Worm (Caenorhabditis elegans) whole organism, young adult: ENCODE data around the gene nhr-133.

ENCODE experiments used
- F22D6.2 ChIP-seq: sonication (generic microtip); optimal IDR thresholded peaks from 2 replicates; lab custom pipeline; 2016; ENCODE audit warnings: mild to moderate bottlenecking, missing genetic modification characterization, missing compliant biosample characterization
- F37B4.10 ChIP-seq: fragments of 200-800 bp; sonication (Bioruptor generic); IDR thresholded peaks from 2 replicates; pipeline ENCODE4 v1.3.6; 2022; ENCODE audit warnings: missing genetic modification characterization, missing compliant biosample characterization
- Y53G8AR.9 ChIP-seq: fragments of 200-800 bp; sonication (Bioruptor generic); conservative IDR thresholded peaks from 2 replicates; pipeline ENCODE4 v1.3.6; 2022; ENCODE audit warnings: missing genetic modification reagents, missing genetic modification characterization, missing compliant biosample characterization
- akir-1 ChIP-seq: fragments of 200-800 bp; sonication (Bioruptor generic); optimal IDR thresholded peaks from 2 replicates; lab custom pipeline; 2018; ENCODE audit warnings: mild to moderate bottlenecking, missing genetic modification characterization, moderate library complexity, missing compliant biosample characterization
- ama-1 ChIP-seq, 3 experiments: fragments of 150-350 bp in 1 of 3; sonication (generic microtip) in 2 of 3; optimal IDR thresholded peaks; 2 replicates each; lab custom pipeline; 2014 to 2018; ENCODE audit warnings: missing biosample characterization in 2 of 3, missing genetic modification characterization in 2 of 3, missing genetic modification reagents in 2 of 3
- cebp-1 ChIP-seq, 2 experiments: fragments of 200-800 bp in 1 of 2; sonication (Bioruptor generic) in 1 of 2; sonication (generic microtip) in 1 of 2; IDR thresholded peaks in 1 of 2; optimal IDR thresholded peaks in 1 of 2; 2 replicates each; pipeline versions ENCODE4 v1.3.6 to Lab custom; 2017 to 2022; ENCODE audit warnings: missing compliant biosample characterization in 2 of 2, missing genetic modification characterization in 2 of 2, mild to moderate bottlenecking in 1 of 2, missing genetic modification reagents in 1 of 2, moderate library complexity in 1 of 2
- ceh-27 ChIP-seq: fragments of 200-800 bp; sonication (Bioruptor generic); optimal IDR thresholded peaks from 2 replicates; lab custom pipeline; 2018; ENCODE audit warnings: mild to moderate bottlenecking, missing genetic modification characterization, moderate library complexity, missing compliant biosample characterization
- ceh-40 ChIP-seq: fragments of 200-800 bp; sonication (Bioruptor generic); IDR thresholded peaks from 2 replicates; pipeline ENCODE4 v1.3.6; 2022; ENCODE audit warnings: missing genetic modification characterization, missing compliant biosample characterization
- dox-1 ChIP-seq: fragments of 200-800 bp; sonication (Bioruptor generic); IDR thresholded peaks from 2 replicates; pipeline ENCODE4 v1.3.6; 2022; ENCODE audit warnings: missing genetic modification reagents, missing genetic modification characterization, missing compliant biosample characterization
- dpl-1 ChIP-seq: fragments of 150-350 bp; optimal IDR thresholded peaks from 2 replicates; lab custom pipeline; 2014; ENCODE audit warnings: missing biosample characterization, missing genetic modification reagents, missing genetic modification characterization
- ets-4 ChIP-seq: fragments of 200-800 bp; sonication (Bioruptor generic); optimal IDR thresholded peaks from 2 replicates; lab custom pipeline; 2018; ENCODE audit warnings: mild to moderate bottlenecking, missing genetic modification characterization, missing compliant biosample characterization
- gei-17 ChIP-seq: fragments of 200-800 bp; sonication (Bioruptor generic); optimal IDR thresholded peaks from 2 replicates; lab custom pipeline; 2018; ENCODE audit warnings: mild to moderate bottlenecking, missing genetic modification characterization, missing compliant biosample characterization
- hlh-26 ChIP-seq: fragments of 200-800 bp; sonication (Bioruptor generic); conservative IDR thresholded peaks from 2 replicates; pipeline ENCODE4 v1.3.6; 2022; ENCODE audit warnings: missing genetic modification reagents, missing genetic modification characterization, missing compliant biosample characterization
- hmg-1.2 ChIP-seq: fragments of 200-800 bp; sonication (Bioruptor generic); IDR thresholded peaks from 2 replicates; pipeline ENCODE4 v1.3.6; 2022; ENCODE audit warnings: missing genetic modification reagents, missing genetic modification characterization, missing compliant biosample characterization
- hrde-1 ChIP-seq: sonication (generic microtip); optimal IDR thresholded peaks from 2 replicates; lab custom pipeline; 2016; ENCODE audit warnings: missing genetic modification characterization, mild to moderate bottlenecking, missing compliant biosample characterization, moderate library complexity, missing genotype, missing genetic modification reagents, borderline replicate concordance
- hsf-1 ChIP-seq: fragments of 200-800 bp; sonication (Bioruptor generic); IDR thresholded peaks from 2 replicates; pipeline ENCODE4 v1.3.6; 2022; ENCODE audit warnings: missing genetic modification reagents, missing genetic modification characterization, missing compliant biosample characterization
- lir-1 ChIP-seq: fragments of 200-800 bp; sonication (Bioruptor generic); conservative IDR thresholded peaks from 2 replicates; pipeline ENCODE4 v1.3.6; 2022; ENCODE audit warnings: missing genetic modification reagents, missing genetic modification characterization, missing compliant biosample characterization
- lsl-1 ChIP-seq: fragments of 200-800 bp; sonication (Bioruptor generic); optimal IDR thresholded peaks from 2 replicates; lab custom pipeline; 2018; ENCODE audit warnings: mild to moderate bottlenecking, missing genetic modification characterization, moderate library complexity, missing compliant biosample characterization
- lsy-27 ChIP-seq: sonication (generic microtip); optimal IDR thresholded peaks from 2 replicates; lab custom pipeline; 2017; ENCODE audit warnings: missing genetic modification characterization, mild to moderate bottlenecking, missing compliant biosample characterization, antibody characterized with exemption, missing genotype, borderline replicate concordance; ENCODE audit not compliant: insufficient read depth
- madf-10 ChIP-seq: sonication (generic microtip); optimal IDR thresholded peaks from 2 replicates; lab custom pipeline; 2016; ENCODE audit warnings: mild to moderate bottlenecking, missing genetic modification characterization, missing compliant biosample characterization
- madf-6 ChIP-seq: fragments of 200-800 bp; sonication (Bioruptor generic); IDR thresholded peaks from 2 replicates; pipeline ENCODE4 v1.3.6; 2022; ENCODE audit warnings: missing genetic modification reagents, missing genetic modification characterization, missing compliant biosample characterization
- mel-28 ChIP-seq: sonication (generic microtip); optimal IDR thresholded peaks from 2 replicates; lab custom pipeline; 2016; ENCODE audit warnings: borderline replicate concordance, mild to moderate bottlenecking, missing genetic modification characterization, missing compliant biosample characterization
- mxl-1 ChIP-seq: sonication (generic microtip); optimal IDR thresholded peaks from 2 replicates; lab custom pipeline; 2016; ENCODE audit warnings: missing genetic modification characterization, missing compliant biosample characterization
- nfya-1 ChIP-seq: sonication (generic microtip); optimal IDR thresholded peaks from 2 replicates; lab custom pipeline; 2017; ENCODE audit warnings: antibody characterized with exemption, missing compliant biosample characterization, missing genetic modification characterization, borderline replicate concordance; ENCODE audit not compliant: insufficient read depth
- nfya-2 ChIP-seq: fragments of 200-800 bp; sonication (Bioruptor generic); IDR thresholded peaks from 2 replicates; pipeline ENCODE4 v1.3.6; 2022; ENCODE audit warnings: missing genetic modification reagents, missing genetic modification characterization, missing compliant biosample characterization
- nfyb-1 ChIP-seq: fragments of 200-800 bp; sonication (Bioruptor generic); IDR thresholded peaks from 2 replicates; pipeline ENCODE4 v1.3.6; 2022; ENCODE audit warnings: missing genetic modification reagents, missing genetic modification characterization, missing compliant biosample characterization
- nhr-80 ChIP-seq: sonication (generic microtip); optimal IDR thresholded peaks from 2 replicates; lab custom pipeline; 2016; ENCODE audit warnings: missing genetic modification characterization, missing compliant biosample characterization
- nhr-90 ChIP-seq: sonication (generic microtip); optimal IDR thresholded peaks from 2 replicates; lab custom pipeline; 2016; ENCODE audit warnings: missing genotype, mild to moderate bottlenecking, missing genetic modification characterization, missing compliant biosample characterization
- pbrm-1 ChIP-seq: fragments of 200-800 bp; sonication (Bioruptor generic); IDR thresholded peaks from 2 replicates; pipeline ENCODE4 v1.3.6; 2022; ENCODE audit warnings: missing genetic modification reagents, missing genetic modification characterization, missing compliant biosample characterization
- repo-1 ChIP-seq: sonication (generic microtip); optimal IDR thresholded peaks from 2 replicates; lab custom pipeline; 2017; ENCODE audit warnings: mild to moderate bottlenecking, missing genetic modification characterization, missing compliant biosample characterization
- sea-2 ChIP-seq: fragments of 200-800 bp; sonication (Bioruptor generic); IDR thresholded peaks from 2 replicates; pipeline ENCODE4 v1.3.6; 2022; ENCODE audit warnings: missing genetic modification characterization, missing compliant biosample characterization
- snpc-1.1 ChIP-seq: sonication (generic microtip); optimal IDR thresholded peaks from 2 replicates; lab custom pipeline; 2017; ENCODE audit warnings: missing genetic modification characterization, mild to moderate bottlenecking, missing compliant biosample characterization, antibody characterized with exemption, moderate library complexity, missing genotype, missing genetic modification reagents; ENCODE audit not compliant: insufficient read depth
- snpc-4 ChIP-seq, 5 experiments: fragments of 150-350 bp in 1 of 5; sonication (generic microtip) in 4 of 5; optimal IDR thresholded peaks; 2 replicates each; lab custom pipeline; 2014 to 2018; ENCODE audit warnings: missing genetic modification characterization in 5 of 5, missing biosample characterization in 3 of 5, antibody characterized with exemption in 2 of 5, mild to moderate bottlenecking in 2 of 5, missing compliant biosample characterization in 2 of 5, missing genotype in 2 of 5, moderate library complexity in 2 of 5, missing genetic modification reagents in 1 of 5
- sptf-2 ChIP-seq: fragments of 200-800 bp; sonication (Bioruptor generic); optimal IDR thresholded peaks from 2 replicates; lab custom pipeline; 2018; ENCODE audit warnings: mild to moderate bottlenecking, missing genetic modification characterization, missing compliant biosample characterization
- tbp1 ChIP-seq: fragments of 200-800 bp; sonication (Bioruptor generic); optimal IDR thresholded peaks from 2 replicates; lab custom pipeline; 2018; ENCODE audit warnings: mild to moderate bottlenecking, missing genetic modification characterization, missing compliant biosample characterization
- tbx-9 ChIP-seq: sonication (generic microtip); optimal IDR thresholded peaks from 2 replicates; lab custom pipeline; 2016; ENCODE audit warnings: borderline replicate concordance, missing genetic modification characterization, inconsistent platforms, missing compliant biosample characterization
- zfh-2 ChIP-seq: fragments of 200-800 bp; sonication (Bioruptor generic); conservative IDR thresholded peaks from 2 replicates; pipeline ENCODE4 v1.3.6; 2022; ENCODE audit warnings: missing genetic modification reagents, missing genetic modification characterization, missing compliant biosample characterization
- ztf-26 ChIP-seq: sonication (generic microtip); optimal IDR thresholded peaks from 2 replicates; lab custom pipeline; 2017; ENCODE audit warnings: missing genetic modification characterization, missing compliant biosample characterization
- ztf-3 ChIP-seq: fragments of 200-800 bp; sonication (Bioruptor generic); optimal IDR thresholded peaks from 2 replicates; lab custom pipeline; 2018; ENCODE audit warnings: mild to moderate bottlenecking, missing genetic modification characterization, missing compliant biosample characterization

The nhr-133 gene

DNA sequence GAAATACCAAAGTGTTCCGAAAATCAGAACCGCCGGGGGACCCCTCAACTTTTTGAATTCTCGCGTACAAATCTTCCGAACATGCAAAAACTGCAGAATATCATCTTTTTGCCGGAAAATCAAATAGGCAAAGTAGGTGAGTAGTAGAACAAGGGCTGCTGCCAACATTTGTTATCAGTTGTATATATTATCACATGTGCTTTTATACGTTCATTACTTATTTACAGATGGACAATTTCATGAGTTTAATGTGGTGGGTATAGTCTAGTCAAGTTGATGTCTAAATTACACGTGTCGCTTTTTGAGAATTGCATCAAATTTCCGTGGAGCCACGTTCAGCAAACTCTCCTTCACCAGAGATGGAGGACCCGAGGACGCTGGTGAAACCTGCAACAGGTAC lies 10.7 kb downstream of the nhr-133 start, which contains the start of gene cyp-32B1:
cyp-32B1 (minus strand) TSS at position 176 of the 400 bp plus-strand sequence.
- TF ChIP-seq nhr-80 (tag; lab: Kevin White, UChicago) (peak; percentile 24), cebp-1 (GFP tag; IDR thresholded peaks at IDR 0.05; lab: Robert Waterston, UW) (no peak), cebp-1 (tag; optimal IDR thresholded peaks at IDR 0.05; lab: Kevin White, UChicago) (no peak)

DNA sequence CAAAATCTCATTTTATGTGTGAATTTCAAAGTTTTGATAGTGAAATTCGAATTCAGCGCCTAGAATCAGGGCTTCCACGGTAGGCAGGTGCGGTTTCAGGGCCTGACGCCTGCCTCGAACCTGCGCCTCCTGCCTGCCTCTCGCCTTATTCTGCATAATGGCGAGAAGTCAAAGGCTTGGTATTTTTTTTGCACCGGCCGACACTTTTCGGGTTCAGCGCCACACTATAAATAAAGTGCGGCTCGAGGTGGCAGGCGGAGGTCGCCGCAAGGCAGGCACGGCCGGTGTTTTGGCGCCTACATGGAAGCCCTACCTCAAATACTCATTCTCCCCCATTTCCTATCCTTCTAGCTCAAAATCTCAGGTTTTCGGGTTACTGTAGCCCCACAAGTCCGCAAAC lies 11.5 kb downstream of the nhr-133 start:
- TF ChIP-seq F37B4.10 (GFP tag; lab: Robert Waterston, UW) (no peak), zfh-2 (peak; percentile 63)
- TF ChIP-seq, all 124 proteins: peak for 1

DNA sequence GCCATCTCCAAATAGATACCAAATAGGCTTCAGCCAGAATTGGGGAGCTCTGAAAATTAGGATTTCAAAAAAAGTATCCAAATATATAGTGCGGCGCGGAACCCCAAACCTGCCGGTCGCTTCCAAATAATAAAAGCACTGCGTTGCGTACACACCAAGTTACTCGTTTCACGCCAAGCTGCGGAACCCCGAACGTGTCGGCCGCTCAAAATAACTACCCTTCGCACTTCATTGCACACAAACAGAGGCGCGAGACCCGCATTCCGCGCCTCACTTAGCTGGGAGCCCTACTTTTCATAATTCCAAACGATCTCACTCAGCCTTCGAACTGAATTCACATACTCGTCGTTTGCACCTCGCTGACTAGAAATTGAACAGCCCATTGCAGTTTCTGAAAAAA lies 12.3 kb downstream of the nhr-133 start:
- TF ChIP-seq nfyb-1 (GFP tag; lab: Robert Waterston, UW) (0 out of 2 replicates have a peak, but pooled peaks have one; percentile 39), nfya-2 (GFP tag; lab: Robert Waterston, UW) (no peak), dox-1 (GFP tag; lab: Robert Waterston, UW) (no peak), lsl-1 (GFP tag; lab: Kevin White, UChicago) (no peak), tbp1 (GFP tag; lab: Kevin White, UChicago) (no peak), hlh-26 (no peak), hrde-1 (tag; lab: Kevin White, UChicago) (no peak), sea-2 (GFP tag; lab: Robert Waterston, UW) (no peak), F22D6.2 (tag; lab: Kevin White, UChicago) (no peak), lir-1 (no peak), ztf-3 (GFP tag; lab: Kevin White, UChicago) (no peak), Y53G8AR.9 (GFP tag; lab: Robert Waterston, UW) (no peak), madf-6 (GFP tag; lab: Robert Waterston, UW) (no peak), nhr-90 (tag; lab: Kevin White, UChicago) (no peak), snpc-1.1 (tag; lab: Kevin White, UChicago) (peak; percentile 37), hsf-1 (GFP tag; lab: Robert Waterston, UW) (no peak), gei-17 (no peak), zfh-2 (0 out of 2 replicates have a peak, but pooled peaks have one; percentile 12), snpc-4 (GFP tag; optimal IDR thresholded peaks at IDR 0.05; lab: Kevin White, UChicago) (no peak), snpc-4 (tag; optimal IDR thresholded peaks at IDR 0.05; lab: Kevin White, UChicago) (peak in 2 of 4 experiments; percentile 81 to 90), ets-4 (GFP tag; lab: Kevin White, UChicago) (no peak), sptf-2 (GFP tag; lab: Kevin White, UChicago) (no peak), F37B4.10 (GFP tag; lab: Robert Waterston, UW) (0 out of 2 replicates have a peak, but pooled peaks have one; percentile 72), mel-28 (no peak), tbx-9 (tag; lab: Kevin White, UChicago) (no peak), repo-1 (tag; lab: Kevin White, UChicago) (no peak), ama-1 (optimal IDR thresholded peaks at IDR 0.05; lab: Kevin White, UChicago) (no peak), ama-1 (GFP tag; optimal IDR thresholded peaks at IDR 0.05; lab: Kevin White, UChicago) (no peak)

DNA sequence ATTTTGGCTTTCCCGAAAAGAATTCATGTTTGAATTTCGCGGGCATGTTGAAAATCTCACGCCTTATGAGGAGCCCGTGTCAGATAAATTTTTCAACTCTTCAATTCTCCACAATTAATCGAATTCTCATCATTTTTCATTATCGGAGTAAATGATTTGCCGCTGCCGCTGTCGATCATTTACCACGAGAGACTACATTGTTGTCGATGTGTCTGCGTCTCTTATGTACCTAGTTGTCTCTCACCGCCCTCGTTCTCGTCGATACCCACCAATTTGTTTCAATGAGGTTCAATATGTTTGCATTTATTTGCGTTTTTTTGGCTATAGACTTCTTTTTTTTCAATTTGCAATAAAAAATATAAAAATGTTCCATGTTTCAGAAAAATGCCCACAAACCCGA lies 19.8 kb downstream of the nhr-133 start, which contains the start of gene nhr-13:
nhr-13 (plus strand) TSS at position 369 of the 400 bp plus-strand sequence.
- no peak for TF ChIP-seq madf-10 (tag; lab: Kevin White, UChicago)
- TF ChIP-seq ceh-27 (GFP tag; lab: Kevin White, UChicago) = no peak
- peak; percentile 47 for TF ChIP-seq nhr-80 (tag; lab: Kevin White, UChicago)
- no peak for TF ChIP-seq lsy-27 (tag; lab: Kevin White, UChicago)
- TF ChIP-seq tbx-9 (tag; lab: Kevin White, UChicago) = no peak
- no peak for TF ChIP-seq dpl-1 (GFP tag; lab: Kevin White, UChicago)
- no peak for TF ChIP-seq madf-6 (GFP tag; lab: Robert Waterston, UW)
- no peak for TF ChIP-seq pbrm-1 (GFP tag; lab: Robert Waterston, UW)
- TF ChIP-seq akir-1 (GFP tag; lab: Kevin White, UChicago) = no peak
- peak; percentile 92 for TF ChIP-seq hmg-1.2 (GFP tag; lab: Robert Waterston, UW)
- TF ChIP-seq ztf-26 (tag; lab: Kevin White, UChicago) = no peak
- no peak for TF ChIP-seq dox-1 (GFP tag; lab: Robert Waterston, UW)
- no peak for TF ChIP-seq ceh-40 (GFP tag; lab: Robert Waterston, UW)
- no peak for TF ChIP-seq nfya-1 (tag; lab: Kevin White, UChicago)
- TF ChIP-seq mxl-1 = no peak
- TF ChIP-seq, all 124 proteins: peak for 2
